Worm (Caenorhabditis elegans) whole organism, mixed stage, embryonic: Measurements from ENCODE around the gene M04B2.7.

ENCODE experiments used
- M03D4.4 ChIP-seq: sonication (generic microtip); optimal IDR thresholded peaks from 2 replicates; lab custom pipeline; 2017; ENCODE audit warnings: mild to moderate bottlenecking, missing genetic modification characterization, missing compliant biosample characterization
- bed-3 ChIP-seq: fragments of 200-800 bp; sonication (Bioruptor generic); optimal IDR thresholded peaks from 3 replicates; lab custom pipeline; 2018; ENCODE audit warnings: mild to moderate bottlenecking, missing genetic modification characterization, moderate library complexity, missing compliant biosample characterization
- blmp-1 ChIP-seq: fragments of 150-350 bp; optimal IDR thresholded peaks from 2 replicates; lab custom pipeline; 2014; ENCODE audit warnings: missing biosample characterization, missing genetic modification characterization
- ceh-39 ChIP-seq: fragments of 150-350 bp; optimal IDR thresholded peaks from 2 replicates; lab custom pipeline; 2014; ENCODE audit warnings: missing biosample characterization, missing genetic modification characterization
- ceh-43 ChIP-seq: fragments of 200-800 bp; sonication (Bioruptor generic); optimal IDR thresholded peaks from 2 replicates; lab custom pipeline; 2018; ENCODE audit warnings: mild to moderate bottlenecking, missing genetic modification characterization, moderate library complexity, missing compliant biosample characterization
- ces-1 ChIP-seq: fragments of 150-350 bp; optimal IDR thresholded peaks from 2 replicates; lab custom pipeline; 2014; ENCODE audit warnings: missing biosample characterization, missing genetic modification reagents, missing genetic modification characterization
- cnd-1 ChIP-seq: fragments of 200-800 bp; sonication (Bioruptor generic); optimal IDR thresholded peaks from 2 replicates; lab custom pipeline; 2018; ENCODE audit warnings: mild to moderate bottlenecking, missing genetic modification characterization, missing compliant biosample characterization
- drap-1 ChIP-seq: fragments of 200-800 bp; sonication (Bioruptor generic); optimal IDR thresholded peaks from 3 replicates; lab custom pipeline; 2018; ENCODE audit warnings: mild to moderate bottlenecking, missing genetic modification characterization, missing compliant biosample characterization
- elt-1 ChIP-seq: sonication (generic microtip); optimal IDR thresholded peaks from 2 replicates; lab custom pipeline; 2017; ENCODE audit warnings: missing genetic modification characterization, mild to moderate bottlenecking, missing compliant biosample characterization, antibody characterized with exemption, moderate library complexity, borderline replicate concordance; ENCODE audit not compliant: insufficient read depth
- flh-1 ChIP-seq: fragments of 200-800 bp; sonication (Bioruptor generic); optimal IDR thresholded peaks from 2 replicates; lab custom pipeline; 2018; ENCODE audit warnings: mild to moderate bottlenecking, missing genetic modification characterization, moderate library complexity, missing compliant biosample characterization
- ham-2 ChIP-seq: fragments of 200-800 bp; sonication (Bioruptor generic); optimal IDR thresholded peaks from 2 replicates; lab custom pipeline; 2018; ENCODE audit warnings: mild to moderate bottlenecking, missing genetic modification characterization, missing compliant biosample characterization
- hlh-1 ChIP-seq: fragments of 150-350 bp; optimal IDR thresholded peaks from 2 replicates; lab custom pipeline; 2014; ENCODE audit warnings: missing biosample characterization, missing genetic modification reagents, missing genetic modification characterization
- lin-13 ChIP-seq: fragments of 150-350 bp; optimal IDR thresholded peaks from 2 replicates; lab custom pipeline; 2014; ENCODE audit warnings: missing biosample characterization, missing genetic modification characterization
- lsy-2 ChIP-seq: fragments of 150-350 bp; optimal IDR thresholded peaks from 2 replicates; lab custom pipeline; 2014; ENCODE audit warnings: missing biosample characterization, missing genetic modification characterization
- mab-5 ChIP-seq: fragments of 150-350 bp; optimal IDR thresholded peaks from 2 replicates; lab custom pipeline; 2014; ENCODE audit warnings: missing biosample characterization, missing genetic modification characterization
- mep-1 ChIP-seq: fragments of 150-350 bp; optimal IDR thresholded peaks from 2 replicates; lab custom pipeline; 2017; ENCODE audit warnings: missing biosample characterization, missing genetic modification reagents, missing genetic modification characterization, inconsistent platforms
- mls-2 ChIP-seq: sonication (generic microtip); optimal IDR thresholded peaks from 2 replicates; lab custom pipeline; 2016; ENCODE audit warnings: mild to moderate bottlenecking, missing genetic modification characterization, moderate library complexity, missing compliant biosample characterization
- nhr-12 ChIP-seq: fragments of 150-350 bp; optimal IDR thresholded peaks from 2 replicates; lab custom pipeline; 2014; ENCODE audit warnings: missing biosample characterization, missing genetic modification characterization
- nhr-2 ChIP-seq: fragments of 150-350 bp; optimal IDR thresholded peaks from 2 replicates; lab custom pipeline; 2014; ENCODE audit warnings: missing biosample characterization, missing genetic modification characterization
- nhr-237 ChIP-seq: fragments of 150-350 bp; optimal IDR thresholded peaks from 2 replicates; lab custom pipeline; 2014; ENCODE audit warnings: missing biosample characterization, missing genetic modification characterization
- nhr-28 ChIP-seq: fragments of 150-350 bp; optimal IDR thresholded peaks from 2 replicates; lab custom pipeline; 2014; ENCODE audit warnings: missing biosample characterization, missing genetic modification characterization
- nhr-76 ChIP-seq: sonication (generic microtip); optimal IDR thresholded peaks from 2 replicates; lab custom pipeline; 2017; ENCODE audit warnings: missing biosample characterization, missing genetic modification characterization
- pha-4 ChIP-seq: fragments of 150-350 bp; optimal IDR thresholded peaks from 2 replicates; lab custom pipeline; 2018; ENCODE audit warnings: missing biosample characterization, missing genetic modification reagents, missing genetic modification characterization
- sem-2 ChIP-seq: fragments of 200-800 bp; sonication (Bioruptor generic); optimal IDR thresholded peaks from 2 replicates; lab custom pipeline; 2018; ENCODE audit warnings: mild to moderate bottlenecking, missing genetic modification characterization, missing compliant biosample characterization
- snpc-4 ChIP-seq: fragments of 150-350 bp; optimal IDR thresholded peaks from 2 replicates; lab custom pipeline; 2014; ENCODE audit warnings: missing biosample characterization, missing genetic modification characterization
- sptf-1 ChIP-seq: sonication (generic microtip); optimal IDR thresholded peaks from 2 replicates; lab custom pipeline; 2017; ENCODE audit warnings: mild to moderate bottlenecking, missing genetic modification characterization, moderate library complexity, missing compliant biosample characterization
- tbx-8 ChIP-seq: fragments of 200-800 bp; sonication (Bioruptor generic); optimal IDR thresholded peaks from 2 replicates; lab custom pipeline; 2018; ENCODE audit warnings: mild to moderate bottlenecking, missing genetic modification characterization, moderate library complexity, missing compliant biosample characterization
- unc-120 ChIP-seq: sonication (generic microtip); optimal IDR thresholded peaks from 2 replicates; lab custom pipeline; 2017; ENCODE audit warnings: missing genetic modification characterization, missing compliant biosample characterization; ENCODE audit not compliant: poor library complexity, severe bottlenecking
- unc-39 ChIP-seq: fragments of 150-350 bp; optimal IDR thresholded peaks from 2 replicates; lab custom pipeline; 2014; ENCODE audit warnings: missing biosample characterization, missing genetic modification characterization
- unc-62 ChIP-seq: fragments of 150-350 bp; optimal IDR thresholded peaks from 2 replicates; lab custom pipeline; 2014; ENCODE audit warnings: missing biosample characterization, missing genetic modification reagents, missing genetic modification characterization
- zip-8 ChIP-seq: fragments of 150-350 bp; optimal IDR thresholded peaks from 2 replicates; lab custom pipeline; 2014; ENCODE audit warnings: missing biosample characterization, missing genetic modification characterization
- ztf-11 ChIP-seq: fragments of 150-350 bp; optimal IDR thresholded peaks from 2 replicates; lab custom pipeline; 2014; ENCODE audit warnings: missing biosample characterization, missing genetic modification characterization

Gene M04B2.7

DNA sequence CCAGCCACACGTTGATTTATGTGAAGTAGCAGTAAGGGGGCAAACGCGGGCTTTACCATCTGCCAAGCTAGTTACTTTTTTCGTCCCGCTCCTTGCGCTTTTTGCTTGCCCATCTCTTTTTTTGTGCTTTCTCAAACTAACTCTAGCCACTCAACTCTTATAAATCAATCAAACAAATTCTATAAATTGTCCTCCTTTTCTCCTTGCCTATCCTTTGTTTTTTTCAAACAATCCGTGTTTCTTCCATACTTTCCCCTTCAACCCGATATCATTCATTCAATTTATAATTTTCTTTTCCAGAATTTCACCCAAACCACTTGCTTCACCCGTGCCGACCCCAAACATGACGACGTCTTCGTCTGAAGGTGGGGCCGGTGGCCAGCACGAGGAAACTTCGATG lies 21.6 kb upstream of the M04B2.7 start, which contains the start of gene srgp-1:
Gene srgp-1, plus strand, starts transcription at position 301 of the 400 bp plus-strand sequence.
- TF ChIP-seq nhr-12 (tag; lab: Kevin White, UChicago) (no peak), unc-39 (tag; lab: Kevin White, UChicago) (no peak), mab-5 (tag; lab: Kevin White, UChicago) (no peak), ceh-39 (tag; lab: Kevin White, UChicago) (no peak), zip-8 (tag; lab: Kevin White, UChicago) (no peak), bed-3 (no peak), lin-13 (tag; lab: Kevin White, UChicago) (no peak), nhr-237 (tag; lab: Kevin White, UChicago) (no peak), nhr-76 (tag; lab: Kevin White, UChicago) (no peak), sptf-1 (no peak), tbx-8 (no peak), ceh-43 (no peak), M03D4.4 (tag; lab: Kevin White, UChicago) (no peak), mep-1 (tag; lab: Kevin White, UChicago) (no peak), elt-1 (no peak), lsy-2 (tag; lab: Kevin White, UChicago) (no peak), blmp-1 (tag; lab: Kevin White, UChicago) (no peak)
- TF ChIP-seq, all 35 proteins: peak for 0

DNA sequence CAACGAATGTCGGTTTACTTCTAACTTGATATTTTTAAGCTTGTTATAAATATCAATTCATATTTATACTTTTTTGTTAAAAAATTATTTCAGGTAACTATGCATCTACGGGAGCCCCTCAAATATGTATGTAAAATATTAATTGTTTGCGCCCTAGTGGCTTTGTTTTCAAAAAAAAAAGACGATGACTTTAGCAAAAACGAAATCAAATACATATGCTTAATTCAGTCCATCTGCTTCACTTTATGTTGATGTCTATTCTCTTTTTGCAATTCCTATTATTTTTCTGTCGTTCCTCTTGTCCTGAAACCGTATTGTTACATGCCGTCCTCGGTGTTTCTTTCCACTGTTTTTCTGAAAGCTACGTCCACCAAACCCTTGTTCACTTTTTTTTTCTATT lies 21.2 kb upstream of the M04B2.7 start:
- no peak for TF ChIP-seq nhr-2 (tag; lab: Kevin White, UChicago)
- TF ChIP-seq unc-62 (GFP tag; lab: Kevin White, UChicago), result no peak
- TF ChIP-seq mls-2, result no peak
- TF ChIP-seq mab-5 (tag; lab: Kevin White, UChicago), result no peak
- no peak for TF ChIP-seq lin-13 (tag; lab: Kevin White, UChicago)
- no peak for TF ChIP-seq ces-1 (GFP tag; lab: Kevin White, UChicago)
- TF ChIP-seq sem-2 (GFP tag; lab: Kevin White, UChicago), result no peak
- no peak for TF ChIP-seq drap-1
- TF ChIP-seq, all 35 proteins: peak for 0

DNA sequence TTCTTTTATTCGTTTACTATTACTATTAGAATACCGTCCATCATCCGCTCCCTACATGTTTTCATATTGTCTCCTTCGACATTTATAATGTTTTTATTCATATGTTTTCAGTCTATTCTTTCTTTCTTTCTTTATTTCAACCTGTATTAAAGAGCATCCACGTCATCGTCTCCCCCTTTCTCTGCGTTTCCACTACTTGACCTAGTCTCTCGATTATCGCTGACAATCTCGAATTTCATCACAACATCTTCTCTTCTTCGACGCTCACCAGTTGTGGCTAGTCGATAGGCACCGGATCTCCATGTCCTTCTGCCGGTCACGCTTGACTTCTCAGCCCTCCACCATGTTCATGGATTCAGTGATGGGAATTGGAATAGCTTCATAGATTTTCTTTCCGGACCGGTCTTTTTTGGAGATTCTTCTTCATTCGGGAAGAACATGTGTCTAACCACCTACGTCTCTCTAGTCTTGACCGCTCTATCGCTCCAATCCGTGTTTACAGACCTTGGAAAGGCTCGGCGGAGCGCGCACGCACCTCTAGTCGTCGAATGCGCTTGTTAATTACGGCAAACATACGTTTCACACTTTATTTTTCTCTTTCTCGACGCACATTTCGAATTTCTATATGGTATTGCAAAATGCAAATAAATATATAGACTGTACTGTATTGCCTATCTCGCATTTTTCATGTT lies 19.8 kb upstream of the M04B2.7 start:
- TF ChIP-seq ces-1 (GFP tag; lab: Kevin White, UChicago) (no peak), ztf-11 (tag; lab: Kevin White, UChicago) (no peak), snpc-4 (no peak), nhr-12 (tag; lab: Kevin White, UChicago) (no peak), nhr-28 (tag; lab: Kevin White, UChicago) (no peak), flh-1 (GFP tag; lab: Kevin White, UChicago) (no peak), blmp-1 (tag; lab: Kevin White, UChicago) (no peak), nhr-237 (tag; lab: Kevin White, UChicago) (no peak), tbx-8 (no peak), nhr-76 (tag; lab: Kevin White, UChicago) (no peak), lsy-2 (tag; lab: Kevin White, UChicago) (no peak), pha-4 (tag; lab: Kevin White, UChicago) (peak; percentile 82), bed-3 (no peak), mls-2 (no peak), elt-1 (no peak), ham-2 (GFP tag; lab: Kevin White, UChicago) (peak; percentile 26)

- TF ChIP-seq lin-13 (tag; lab: Kevin White, UChicago), result peak; percentile 64
- TF ChIP-seq hlh-1 (tag; lab: Kevin White, UChicago), result peak; percentile 96
- TF ChIP-seq nhr-237 (tag; lab: Kevin White, UChicago), result peak; percentile 72
- TF ChIP-seq unc-120 (tag; lab: Kevin White, UChicago), result peak; percentile 23
- TF ChIP-seq M03D4.4 (tag; lab: Kevin White, UChicago), result peak; percentile 24
- TF ChIP-seq nhr-2 (tag; lab: Kevin White, UChicago), result peak; percentile 9
- no peak for TF ChIP-seq nhr-28 (tag; lab: Kevin White, UChicago)
- TF ChIP-seq ceh-39 (tag; lab: Kevin White, UChicago), result no peak
- peak; percentile 84 for TF ChIP-seq pha-4 (tag; lab: Kevin White, UChicago)
- peak; percentile 41 for TF ChIP-seq cnd-1
- peak; percentile 82 for TF ChIP-seq mep-1 (tag; lab: Kevin White, UChicago)
- TF ChIP-seq blmp-1 (tag; lab: Kevin White, UChicago), result no peak
- TF ChIP-seq ces-1 (GFP tag; lab: Kevin White, UChicago), result peak; percentile 61
- peak; percentile 99 for TF ChIP-seq lsy-2 (tag; lab: Kevin White, UChicago)
- TF ChIP-seq zip-8 (tag; lab: Kevin White, UChicago), result no peak
- TF ChIP-seq, all 35 proteins: peak for 11
These were observed 17.6 kb upstream of the M04B2.7 start, which contains the start of gene sec-24.1 for ce11 chrIV:11566146-11566545. Gene sec-24.1 (minus strand): TSS chrIV:11566194.
